Worm (Caenorhabditis elegans) whole organism, mixed stage, embryonic: ENCODE results near the gene Y43F8B.3.

Experiments used
- ceh-43 ChIP-seq: fragments of 200-800 bp; sonication (Bioruptor generic); optimal IDR thresholded peaks from 2 replicates; lab custom pipeline; 2018; ENCODE audit warnings: mild to moderate bottlenecking, missing genetic modification characterization, moderate library complexity, missing compliant biosample characterization
- ceh-83 ChIP-seq: fragments of 200-800 bp; sonication (Bioruptor generic); optimal IDR thresholded peaks from 2 replicates; lab custom pipeline; 2018; ENCODE audit warnings: mild to moderate bottlenecking, missing genetic modification characterization, missing compliant biosample characterization
- cnd-1 ChIP-seq: fragments of 200-800 bp; sonication (Bioruptor generic); optimal IDR thresholded peaks from 2 replicates; lab custom pipeline; 2018; ENCODE audit warnings: mild to moderate bottlenecking, missing genetic modification characterization, missing compliant biosample characterization
- drap-1 ChIP-seq: fragments of 200-800 bp; sonication (Bioruptor generic); optimal IDR thresholded peaks from 3 replicates; lab custom pipeline; 2018; ENCODE audit warnings: mild to moderate bottlenecking, missing genetic modification characterization, missing compliant biosample characterization
- elt-3 ChIP-seq: fragments of 150-350 bp; optimal IDR thresholded peaks from 2 replicates; lab custom pipeline; 2014; ENCODE audit warnings: missing biosample characterization, missing genetic modification characterization
- flh-1 ChIP-seq: fragments of 200-800 bp; sonication (Bioruptor generic); optimal IDR thresholded peaks from 2 replicates; lab custom pipeline; 2018; ENCODE audit warnings: mild to moderate bottlenecking, missing genetic modification characterization, moderate library complexity, missing compliant biosample characterization
- ham-2 ChIP-seq: fragments of 200-800 bp; sonication (Bioruptor generic); optimal IDR thresholded peaks from 2 replicates; lab custom pipeline; 2018; ENCODE audit warnings: mild to moderate bottlenecking, missing genetic modification characterization, missing compliant biosample characterization
- hlh-1 ChIP-seq: fragments of 150-350 bp; optimal IDR thresholded peaks from 2 replicates; lab custom pipeline; 2014; ENCODE audit warnings: missing biosample characterization, missing genetic modification reagents, missing genetic modification characterization
- lin-13 ChIP-seq: fragments of 150-350 bp; optimal IDR thresholded peaks from 2 replicates; lab custom pipeline; 2014; ENCODE audit warnings: missing biosample characterization, missing genetic modification characterization
- lin-32 ChIP-seq: fragments of 200-800 bp; sonication (Bioruptor generic); optimal IDR thresholded peaks from 2 replicates; lab custom pipeline; 2018; ENCODE audit warnings: mild to moderate bottlenecking, missing genetic modification characterization, missing compliant biosample characterization
- lsy-2 ChIP-seq: fragments of 150-350 bp; optimal IDR thresholded peaks from 2 replicates; lab custom pipeline; 2014; ENCODE audit warnings: missing biosample characterization, missing genetic modification characterization
- mab-5 ChIP-seq: fragments of 150-350 bp; optimal IDR thresholded peaks from 2 replicates; lab custom pipeline; 2014; ENCODE audit warnings: missing biosample characterization, missing genetic modification characterization
- mep-1 ChIP-seq: fragments of 150-350 bp; optimal IDR thresholded peaks from 2 replicates; lab custom pipeline; 2017; ENCODE audit warnings: missing biosample characterization, missing genetic modification reagents, missing genetic modification characterization, inconsistent platforms
- mls-2 ChIP-seq: sonication (generic microtip); optimal IDR thresholded peaks from 2 replicates; lab custom pipeline; 2016; ENCODE audit warnings: mild to moderate bottlenecking, missing genetic modification characterization, moderate library complexity, missing compliant biosample characterization
- nhr-12 ChIP-seq: fragments of 150-350 bp; optimal IDR thresholded peaks from 2 replicates; lab custom pipeline; 2014; ENCODE audit warnings: missing biosample characterization, missing genetic modification characterization
- nhr-2 ChIP-seq: fragments of 150-350 bp; optimal IDR thresholded peaks from 2 replicates; lab custom pipeline; 2014; ENCODE audit warnings: missing biosample characterization, missing genetic modification characterization
- nhr-237 ChIP-seq: fragments of 150-350 bp; optimal IDR thresholded peaks from 2 replicates; lab custom pipeline; 2014; ENCODE audit warnings: missing biosample characterization, missing genetic modification characterization
- nhr-28 ChIP-seq: fragments of 150-350 bp; optimal IDR thresholded peaks from 2 replicates; lab custom pipeline; 2014; ENCODE audit warnings: missing biosample characterization, missing genetic modification characterization
- pha-4 ChIP-seq: fragments of 150-350 bp; optimal IDR thresholded peaks from 2 replicates; lab custom pipeline; 2018; ENCODE audit warnings: missing biosample characterization, missing genetic modification reagents, missing genetic modification characterization
- snpc-4 ChIP-seq: fragments of 150-350 bp; optimal IDR thresholded peaks from 2 replicates; lab custom pipeline; 2014; ENCODE audit warnings: missing biosample characterization, missing genetic modification characterization
- sptf-1 ChIP-seq: sonication (generic microtip); optimal IDR thresholded peaks from 2 replicates; lab custom pipeline; 2017; ENCODE audit warnings: mild to moderate bottlenecking, missing genetic modification characterization, moderate library complexity, missing compliant biosample characterization
- tbx-8 ChIP-seq: fragments of 200-800 bp; sonication (Bioruptor generic); optimal IDR thresholded peaks from 2 replicates; lab custom pipeline; 2018; ENCODE audit warnings: mild to moderate bottlenecking, missing genetic modification characterization, moderate library complexity, missing compliant biosample characterization
- unc-120 ChIP-seq: sonication (generic microtip); optimal IDR thresholded peaks from 2 replicates; lab custom pipeline; 2017; ENCODE audit warnings: missing genetic modification characterization, missing compliant biosample characterization; ENCODE audit not compliant: poor library complexity, severe bottlenecking
- unc-39 ChIP-seq: fragments of 150-350 bp; optimal IDR thresholded peaks from 2 replicates; lab custom pipeline; 2014; ENCODE audit warnings: missing biosample characterization, missing genetic modification characterization
- zip-8 ChIP-seq: fragments of 150-350 bp; optimal IDR thresholded peaks from 2 replicates; lab custom pipeline; 2014; ENCODE audit warnings: missing biosample characterization, missing genetic modification characterization
- ztf-11 ChIP-seq: fragments of 150-350 bp; optimal IDR thresholded peaks from 2 replicates; lab custom pipeline; 2014; ENCODE audit warnings: missing biosample characterization, missing genetic modification characterization

The Y43F8B.3 gene

DNA sequence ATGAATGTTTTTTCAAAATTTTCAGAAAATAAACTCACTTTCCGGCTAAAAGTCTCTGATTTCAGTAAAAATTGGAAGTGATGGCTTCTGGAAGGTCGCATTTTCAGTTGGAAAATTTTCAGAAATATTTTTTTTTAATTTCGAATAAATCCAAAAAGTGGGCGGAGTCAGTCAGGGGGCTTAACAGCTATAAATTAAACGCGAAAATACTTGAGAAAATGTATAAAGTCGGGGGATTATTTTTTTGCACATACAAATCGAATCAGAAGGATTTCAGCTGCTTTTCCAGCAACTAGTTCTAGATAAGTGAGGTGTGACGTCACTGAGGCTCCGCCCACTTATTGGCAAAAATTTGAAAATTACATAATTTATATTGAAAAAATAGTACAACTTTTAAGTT, 30.1 kb downstream of the Y43F8B.3 start, which contains the start of gene Y43F8B.2:
TSS of gene Y43F8B.2 (minus strand) at position 101 of the 400 bp plus-strand sequence.
- TF ChIP-seq hlh-1 (tag; lab: Kevin White, UChicago) (no peak), unc-39 (tag; lab: Kevin White, UChicago) (no peak), cnd-1 (no peak), nhr-2 (tag; lab: Kevin White, UChicago) (no peak), lin-32 (GFP tag; lab: Kevin White, UChicago) (no peak), nhr-12 (tag; lab: Kevin White, UChicago) (no peak), ceh-83 (GFP tag; lab: Kevin White, UChicago) (no peak), pha-4 (tag; lab: Kevin White, UChicago) (no peak), ham-2 (GFP tag; lab: Kevin White, UChicago) (no peak), nhr-28 (tag; lab: Kevin White, UChicago) (no peak), nhr-237 (tag; lab: Kevin White, UChicago) (no peak), mls-2 (tag; lab: Kevin White, UChicago) (no peak), drap-1 (GFP tag; lab: Kevin White, UChicago) (no peak), flh-1 (no peak), unc-120 (tag; lab: Kevin White, UChicago) (no peak), snpc-4 (tag; lab: Kevin White, UChicago) (no peak), lsy-2 (tag; lab: Kevin White, UChicago) (no peak)

- TF ChIP-seq zip-8 (tag; lab: Kevin White, UChicago) (peak; percentile 31), unc-39 (tag; lab: Kevin White, UChicago) (no peak), lin-13 (no peak), ceh-43 (GFP tag; lab: Kevin White, UChicago) (no peak), nhr-2 (tag; lab: Kevin White, UChicago) (no peak), mab-5 (tag; lab: Kevin White, UChicago) (no peak)
Measured at ce11 chrV:19533480-19533879, 30.6 kb downstream of the Y43F8B.3 start.

DNA sequence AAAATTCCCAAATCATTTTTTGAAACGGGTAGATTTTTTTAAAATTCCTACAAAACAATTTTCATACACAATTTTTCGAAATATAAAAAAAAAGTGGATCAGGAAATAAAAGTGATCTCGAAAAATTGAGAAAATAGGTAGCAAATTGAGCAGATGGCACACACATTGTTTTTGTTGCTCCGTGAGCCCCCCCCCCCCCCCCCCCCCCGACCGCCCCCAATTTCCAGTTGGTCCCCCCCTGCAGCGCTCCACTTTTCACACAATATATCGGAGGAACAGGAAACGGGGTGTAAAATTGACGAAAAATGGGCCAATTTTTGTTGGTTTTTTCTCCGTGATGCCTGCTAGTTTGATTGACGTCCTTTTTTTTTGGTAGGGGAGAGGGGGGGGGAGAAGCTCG, 38.0 kb downstream of the Y43F8B.3 start:
- peak; percentile 0 for TF ChIP-seq drap-1 (GFP tag; lab: Kevin White, UChicago)
- peak; percentile 33 for TF ChIP-seq sptf-1 (tag; lab: Kevin White, UChicago)
- no peak for TF ChIP-seq ztf-11 (tag; lab: Kevin White, UChicago)
- TF ChIP-seq, all 35 proteins: peak for 2

DNA sequence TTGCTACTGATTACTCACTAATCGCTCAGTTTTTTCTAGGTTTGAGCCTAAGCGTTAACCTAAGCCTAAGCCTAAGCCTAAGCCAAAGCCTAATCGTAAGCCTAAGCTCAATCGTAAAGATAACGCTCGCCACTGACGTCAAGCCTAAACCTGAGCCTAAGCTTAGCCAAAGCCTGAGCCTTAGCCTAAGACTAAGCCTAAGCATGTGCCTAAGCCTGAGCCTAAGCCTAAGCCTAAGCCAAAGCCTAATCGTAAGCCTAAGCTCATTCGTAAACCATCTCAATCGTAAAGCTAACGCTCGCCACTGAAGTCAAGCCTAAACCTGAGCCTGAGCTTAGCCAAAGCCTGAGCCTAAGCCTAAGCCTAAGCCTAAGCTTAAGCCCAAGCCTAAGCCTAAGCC, 40.6 kb downstream of the Y43F8B.3 start:
- TF ChIP-seq mep-1 (tag; lab: Kevin White, UChicago) = no peak
- TF ChIP-seq hlh-1 (tag; lab: Kevin White, UChicago) = no peak
- peak; percentile 40 for TF ChIP-seq ham-2 (GFP tag; lab: Kevin White, UChicago)
- no peak for TF ChIP-seq sptf-1 (tag; lab: Kevin White, UChicago)
- TF ChIP-seq elt-3 (tag; lab: Kevin White, UChicago) = no peak
- no peak for TF ChIP-seq tbx-8 (GFP tag; lab: Kevin White, UChicago)
- TF ChIP-seq, all 35 proteins: peak for 1

- TF ChIP-seq lsy-2 (tag; lab: Kevin White, UChicago) = no peak
- no peak for TF ChIP-seq nhr-28 (tag; lab: Kevin White, UChicago)
- TF ChIP-seq, all 35 proteins: peak for 0
Measured at ce11 chrV:19545026-19545425, 42.1 kb downstream of the Y43F8B.3 start.

DNA sequence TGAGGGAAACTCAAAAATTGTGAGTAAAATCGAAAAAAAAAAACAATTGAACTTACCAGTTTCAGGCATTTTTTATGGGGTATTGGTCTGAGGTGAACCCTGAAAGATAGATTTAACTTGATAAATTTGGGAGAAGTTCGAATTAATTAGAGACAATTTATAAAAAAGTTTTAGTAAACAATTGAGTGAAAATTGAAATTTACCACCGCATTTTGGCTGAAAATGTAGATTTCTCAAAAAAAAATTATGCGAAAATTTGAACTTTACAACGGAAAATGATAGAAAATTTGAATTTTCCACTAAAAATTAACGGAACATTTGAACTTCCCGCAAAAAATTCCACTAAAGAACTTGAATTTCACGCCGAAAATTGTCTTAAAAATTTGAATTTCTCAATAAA, 43.2 kb downstream of the Y43F8B.3 start, which contains the start of gene Y43F8B.1:
TSS of gene Y43F8B.1 (minus strand) at position 101 of the 400 bp plus-strand sequence.
- TF ChIP-seq lin-13 = no peak

ce11 chrV:19546673-19547072, 43.8 kb downstream of the Y43F8B.3 start:
- no peak for TF ChIP-seq cnd-1
- peak; percentile 57 for TF ChIP-seq hlh-1 (tag; lab: Kevin White, UChicago)
- TF ChIP-seq unc-120 (tag; lab: Kevin White, UChicago) = peak; percentile 9
